Fruit fly (Drosophila melanogaster): ENCODE measurements around the gene CG11583.

The CG11583 gene

DNA sequence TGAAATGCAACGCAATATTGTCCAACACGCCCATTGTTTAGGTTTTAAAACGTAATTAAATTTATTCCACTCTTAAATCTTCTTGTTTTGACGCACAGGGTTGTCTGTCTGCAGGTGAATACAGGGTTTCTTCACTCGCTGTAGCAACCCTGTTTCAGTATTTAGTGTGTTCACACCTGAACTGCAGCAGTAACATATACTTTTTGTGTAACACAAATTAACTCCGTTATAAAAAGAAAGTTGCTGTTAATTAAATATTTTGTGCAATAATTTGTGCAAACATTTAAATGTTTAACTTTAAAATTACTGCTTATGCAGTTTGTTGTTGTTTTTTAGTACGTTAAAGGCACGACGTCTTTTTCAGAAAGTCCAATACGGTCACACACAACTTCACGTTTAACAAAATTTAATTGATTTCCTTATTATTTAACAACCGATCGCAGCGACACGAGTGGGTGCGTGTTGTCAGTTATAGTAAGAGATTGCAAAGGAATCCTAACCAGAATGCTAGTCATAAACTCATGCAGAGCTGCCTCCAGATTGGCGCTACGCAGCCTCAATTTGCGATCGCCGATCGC is 9.6 kb upstream of the CG11583 start, which contains the start of the genes CG15012 and Fdx2 (continued):
- no peak for TF ChIP-seq CG17385 (GFP tag; optimal IDR thresholded peaks at IDR 0.05)
- TF ChIP-seq Dp (GFP tag; optimal IDR thresholded peaks at IDR 0.05): peak; percentile 35
- TF ChIP-seq CG12391 (tag; optimal IDR thresholded peaks at IDR 0.05): peak; percentile 57
- TF ChIP-seq CG8290 (GFP tag; optimal IDR thresholded peaks at IDR 0.05): peak; percentile 23
- TF ChIP-seq CG8290 (tag; optimal IDR thresholded peaks at IDR 0.05): peak in 1 of 2 experiments; percentile 41
- peak; percentile 26 for TF ChIP-seq tx (GFP tag; optimal IDR thresholded peaks at IDR 0.05)
- TF ChIP-seq CG10274 (GFP tag; optimal IDR thresholded peaks at IDR 0.05): no peak
- TF ChIP-seq tap (tag; optimal IDR thresholded peaks at IDR 0.05): no peak
- TF ChIP-seq cg (GFP tag; optimal IDR thresholded peaks at IDR 0.05): no peak
- TF ChIP-seq CG1832 (GFP tag; optimal IDR thresholded peaks at IDR 0.05): no peak
- TF ChIP-seq dysf (GFP tag; IDR thresholded peaks at IDR 0.05): no peak
- TF ChIP-seq Ets65A (GFP tag): peak; percentile 77
- peak; percentile 68 for TF ChIP-seq phol (tag; optimal IDR thresholded peaks at IDR 0.05)
- no peak for TF ChIP-seq Lim3 (GFP tag; IDR thresholded peaks at IDR 0.05)
- no peak for TF ChIP-seq CG7987 (GFP tag; optimal IDR thresholded peaks at IDR 0.05)
- no peak for TF ChIP-seq Hr78 (GFP tag; optimal IDR thresholded peaks at IDR 0.05)
- TF ChIP-seq Scr (GFP tag; IDR thresholded peaks at IDR 0.05; ENCODE audit: partially characterized antibody): peak; percentile 35; the same call in 1 of the 2 replicates
- TF ChIP-seq CG4404 (GFP tag; IDR thresholded peaks at IDR 0.05): no peak
- no peak for TF ChIP-seq Usf (GFP tag; optimal IDR thresholded peaks at IDR 0.05)
- peak; percentile 16 for TF ChIP-seq CG10147 (GFP tag; optimal IDR thresholded peaks at IDR 0.05)
- no peak for TF ChIP-seq dimm (GFP tag; IDR thresholded peaks at IDR 0.05)
- TF ChIP-seq CG34422 (GFP tag; IDR thresholded peaks at IDR 0.05): no peak
- no peak for TF ChIP-seq CG10543 (GFP tag; optimal IDR thresholded peaks at IDR 0.05)
- TF ChIP-seq Gug (GFP tag; IDR thresholded peaks at IDR 0.05): no peak
- no peak for TF ChIP-seq hkb (optimal IDR thresholded peaks at IDR 0.05)
- no peak for TF ChIP-seq hkb (GFP tag; IDR thresholded peaks at IDR 0.05)
- no peak for TF ChIP-seq Doc2 (GFP tag; IDR thresholded peaks at IDR 0.05)
- TF ChIP-seq tup (GFP tag; optimal IDR thresholded peaks at IDR 0.05): no peak
- peak; percentile 93 for TF ChIP-seq YL-1 (GFP tag; optimal IDR thresholded peaks at IDR 0.05)
- no peak for TF ChIP-seq eve (GFP tag; optimal IDR thresholded peaks at IDR 0.05)
- TF ChIP-seq Eip74EF (GFP tag; optimal IDR thresholded peaks at IDR 0.05): peak in 1 of 2 experiments; percentile 3
- TF ChIP-seq ftz-f1 (GFP tag; optimal IDR thresholded peaks at IDR 0.05): no peak
- no peak for TF ChIP-seq Bdp1 (GFP tag; optimal IDR thresholded peaks at IDR 0.05)
- TF ChIP-seq CG4282 (GFP tag; optimal IDR thresholded peaks at IDR 0.05): no peak
- peak; percentile 45 for TF ChIP-seq ems (GFP tag; optimal IDR thresholded peaks at IDR 0.05)
- no peak for TF ChIP-seq sd (tag; optimal IDR thresholded peaks at IDR 0.05)
- TF ChIP-seq rib (GFP tag; IDR thresholded peaks at IDR 0.05): no peak
- no peak for TF ChIP-seq tio (GFP tag; optimal IDR thresholded peaks at IDR 0.05)
- no peak for TF ChIP-seq jing (GFP tag; optimal IDR thresholded peaks at IDR 0.05)
- no peak for TF ChIP-seq CG2199 (GFP tag; IDR thresholded peaks at IDR 0.05)
- no peak for TF ChIP-seq abd-A (tag; optimal IDR thresholded peaks at IDR 0.05)
- no peak for TF ChIP-seq Ada2b (GFP tag; IDR thresholded peaks at IDR 0.05)
- TF ChIP-seq CG4854 (GFP tag; optimal IDR thresholded peaks at IDR 0.05): peak; percentile 20
- no peak for TF ChIP-seq Vsx1 (GFP tag; optimal IDR thresholded peaks at IDR 0.05)
- no peak for TF ChIP-seq cato (GFP tag; optimal IDR thresholded peaks at IDR 0.05; ENCODE audit: borderline replicate concordance)
- TF ChIP-seq Blimp-1 (GFP tag; optimal IDR thresholded peaks at IDR 0.05): peak; percentile 22
- TF ChIP-seq CG7786 (GFP tag; optimal IDR thresholded peaks at IDR 0.05): no peak
- peak; percentile 59 for TF ChIP-seq vvl (GFP tag; IDR thresholded peaks at IDR 0.05)
- TF ChIP-seq onecut (GFP tag; IDR thresholded peaks at IDR 0.05): no peak; the same call in 1 of the 2 replicates
- no peak for TF ChIP-seq CG11398 (GFP tag; optimal IDR thresholded peaks at IDR 0.05)
- peak; percentile 19 for TF ChIP-seq exex (tag; optimal IDR thresholded peaks at IDR 0.05)
